Worm (Caenorhabditis elegans) whole organism, L1 larva: ENCODE data around the gene pygl-1.

Experiments used
- Y116A8C.19 ChIP-seq: sonication (generic microtip); optimal IDR thresholded peaks from 2 replicates; lab custom pipeline; 2016; ENCODE audit warnings: missing compliant biosample characterization, missing genetic modification characterization, borderline replicate concordance
- aha-1 ChIP-seq: fragments of 150-350 bp; optimal IDR thresholded peaks from 2 replicates; lab custom pipeline; 2014; ENCODE audit warnings: missing biosample characterization, missing genetic modification characterization
- blmp-1 ChIP-seq: fragments of 150-350 bp; optimal IDR thresholded peaks from 2 replicates; lab custom pipeline; 2014; ENCODE audit warnings: missing biosample characterization, missing genetic modification characterization
- ceh-88 ChIP-seq: fragments of 200-800 bp; sonication (Bioruptor generic); IDR thresholded peaks from 2 replicates; pipeline ENCODE4 v1.3.6; 2022; ENCODE audit warnings: missing genetic modification characterization, missing compliant biosample characterization
- dpl-1 ChIP-seq, 3 experiments: fragments of 150-350 bp in 2 of 3; sonication (generic microtip) in 1 of 3; optimal IDR thresholded peaks; 2 replicates each; lab custom pipeline; 2014 to 2017; ENCODE audit warnings: missing biosample characterization in 3 of 3, missing genetic modification characterization in 3 of 3, missing genetic modification reagents in 3 of 3
- efl-1 ChIP-seq, 4 experiments: fragments of 150-350 bp; optimal IDR thresholded peaks in 3 of 4; peaks in 1 of 4; 1 replicate in 1 of 4; 2 replicates in 3 of 4; lab custom pipeline; 2014; ENCODE audit warnings: missing biosample characterization in 2 of 4, missing genetic modification characterization in 2 of 4, missing genetic modification reagents in 2 of 4
- ets-5 ChIP-seq: fragments of 200-800 bp; sonication (Bioruptor generic); IDR thresholded peaks from 2 replicates; pipeline ENCODE4 v1.3.6; 2022; ENCODE audit warnings: missing genetic modification characterization, missing compliant biosample characterization
- fkh-8 ChIP-seq: sonication (generic microtip); optimal IDR thresholded peaks from 2 replicates; lab custom pipeline; 2016; ENCODE audit warnings: mild to moderate bottlenecking, missing genetic modification characterization, missing compliant biosample characterization
- fos-1 ChIP-seq: fragments of 150-350 bp; optimal IDR thresholded peaks from 2 replicates; lab custom pipeline; 2014; ENCODE audit warnings: missing biosample characterization, missing genetic modification characterization
- lin-14 ChIP-seq: fragments of 200-800 bp; sonication (Bioruptor generic); optimal IDR thresholded peaks from 2 replicates; lab custom pipeline; 2018; ENCODE audit warnings: mild to moderate bottlenecking, missing genetic modification characterization, moderate library complexity, missing compliant biosample characterization
- mdl-1 ChIP-seq, 2 experiments: fragments of 150-350 bp; optimal IDR thresholded peaks; 2 replicates each; lab custom pipeline; 2014 to 2017; ENCODE audit warnings: missing biosample characterization in 2 of 2, missing genetic modification characterization in 2 of 2, inconsistent platforms in 1 of 2
- mef-2 ChIP-seq: fragments of 150-350 bp; optimal IDR thresholded peaks from 2 replicates; lab custom pipeline; 2014; ENCODE audit warnings: missing biosample characterization, missing genetic modification characterization
- nhr-20 ChIP-seq: sonication (generic microtip); optimal IDR thresholded peaks from 2 replicates; lab custom pipeline; 2016; ENCODE audit warnings: mild to moderate bottlenecking, missing genetic modification characterization, missing compliant biosample characterization
- nhr-90 ChIP-seq: sonication (generic microtip); optimal IDR thresholded peaks from 2 replicates; lab custom pipeline; 2016; ENCODE audit warnings: mild to moderate bottlenecking, missing genetic modification characterization, missing compliant biosample characterization; ENCODE audit not compliant: poor library complexity
- sox-4 ChIP-seq: sonication (generic microtip); optimal IDR thresholded peaks from 2 replicates; lab custom pipeline; 2016; ENCODE audit warnings: missing genetic modification characterization, missing compliant biosample characterization
- unc-30 ChIP-seq: sonication (generic microtip); optimal IDR thresholded peaks from 2 replicates; lab custom pipeline; 2017; ENCODE audit warnings: missing biosample characterization, missing genetic modification characterization
- vab-15 ChIP-seq: sonication (generic microtip); optimal IDR thresholded peaks from 2 replicates; lab custom pipeline; 2017; ENCODE audit warnings: missing genotype, mild to moderate bottlenecking, missing genetic modification characterization, missing compliant biosample characterization

The pygl-1 gene

ce11 chrV:3634293-3635016, 55.6 kb downstream of the pygl-1 start (continued):
- TF ChIP-seq ets-5 (GFP tag; lab: Robert Waterston, UW) (no peak), nhr-90 (tag; lab: Kevin White, UChicago) (peak; percentile 15), vab-15 (tag; lab: Kevin White, UChicago) (no peak), lin-14 (GFP tag; lab: Kevin White, UChicago) (no peak), unc-30 (no peak), nhr-20 (peak; percentile 33), mef-2 (tag; lab: Kevin White, UChicago) (no peak), Y116A8C.19 (tag; lab: Kevin White, UChicago) (no peak), fos-1 (tag; lab: Kevin White, UChicago) (no peak), sox-4 (tag; lab: Kevin White, UChicago) (no peak), mdl-1 (tag; optimal IDR thresholded peaks at IDR 0.05; lab: Kevin White, UChicago) (peak in 1 of 2 experiments; percentile 13), blmp-1 (tag; lab: Kevin White, UChicago) (no peak), fkh-8 (tag; lab: Kevin White, UChicago) (no peak), dpl-1 (GFP tag; optimal IDR thresholded peaks at IDR 0.05; lab: Kevin White, UChicago) (no peak), ceh-88 (GFP tag; lab: Robert Waterston, UW) (no peak), aha-1 (tag; lab: Kevin White, UChicago) (no peak), efl-1 (optimal IDR thresholded peaks at IDR 0.05; lab: Kevin White, UChicago) (no peak), efl-1 (GFP tag; optimal IDR thresholded peaks at IDR 0.05 in 1 of 2; lab: Kevin White, UChicago) (peak in 1 of 2 experiments; percentile 93)
